Worm (Caenorhabditis elegans) whole organism, L4/young adult: ENCODE measurements around the gene Y26G10.6.

Experiments
- dao-5 ChIP-seq: sonication (generic microtip); optimal IDR thresholded peaks from 2 replicates; lab custom pipeline; 2016; ENCODE audit warnings: missing genotype, missing genetic modification characterization, moderate library complexity, missing compliant biosample characterization
- him-1 ChIP-seq: sonication (generic microtip); optimal IDR thresholded peaks from 2 replicates; lab custom pipeline; 2016; ENCODE audit warnings: missing genotype, missing genetic modification reagents, missing genetic modification characterization, missing compliant biosample characterization

DNA sequence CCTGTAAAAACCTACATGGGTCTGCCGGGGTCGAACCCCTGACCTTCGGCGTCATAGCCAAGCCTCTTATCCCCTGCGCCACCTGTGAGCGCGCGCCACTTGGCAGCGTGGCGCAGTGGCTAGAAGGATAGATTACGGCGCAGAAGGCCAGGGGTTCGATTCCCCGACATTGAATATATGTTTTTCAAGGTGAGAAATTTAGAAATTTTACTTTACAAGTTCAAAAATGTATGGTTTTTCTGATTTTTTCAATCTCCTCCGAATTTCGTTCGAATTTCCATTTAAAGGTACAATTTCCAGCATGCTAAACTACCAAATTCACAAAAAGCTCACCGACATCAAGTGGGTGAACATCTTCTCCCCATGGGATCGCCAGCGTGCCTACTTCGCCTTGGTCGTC is 39.8 kb upstream of the Y26G10.6 start, which contains the start of gene dgat-2:
- TF ChIP-seq dao-5 (tag; lab: Kevin White, UChicago) (no peak), him-1 (tag; lab: Kevin White, UChicago) (no peak)
